Worm (Caenorhabditis elegans) whole organism, L2 larva: ENCODE measurements around the gene jun-1.

Source experiments
- aly-2 ChIP-seq: fragments of 150-350 bp; optimal IDR thresholded peaks from 2 replicates; lab custom pipeline; 2014; ENCODE audit warnings: missing biosample characterization, missing genetic modification characterization
- ama-1 ChIP-seq: fragments of 150-350 bp; optimal IDR thresholded peaks from 2 replicates; lab custom pipeline; 2018; ENCODE audit warnings: inconsistent platforms
- dmd-4 ChIP-seq: sonication (generic microtip); optimal IDR thresholded peaks from 2 replicates; lab custom pipeline; 2017; ENCODE audit warnings: missing biosample characterization, missing genetic modification characterization
- egl-27 ChIP-seq: sonication (generic microtip); optimal IDR thresholded peaks from 3 replicates; lab custom pipeline; 2017; ENCODE audit warnings: missing biosample characterization, missing genetic modification reagents, missing genetic modification characterization
- fos-1 ChIP-seq: fragments of 150-350 bp; optimal IDR thresholded peaks from 2 replicates; lab custom pipeline; 2014; ENCODE audit warnings: missing biosample characterization, missing genetic modification characterization
- gmeb-1 ChIP-seq: fragments of 150-350 bp; optimal IDR thresholded peaks from 2 replicates; lab custom pipeline; 2014; ENCODE audit warnings: missing biosample characterization, missing genetic modification characterization
- lsy-2 ChIP-seq, 2 experiments: fragments of 150-350 bp in 1 of 2; sonication (generic microtip) in 1 of 2; optimal IDR thresholded peaks; 2 replicates each; lab custom pipeline; 2014 to 2017; ENCODE audit warnings: missing biosample characterization in 2 of 2, missing genetic modification characterization in 2 of 2
- peb-1 ChIP-seq: fragments of 150-350 bp; optimal IDR thresholded peaks from 2 replicates; lab custom pipeline; 2014; ENCODE audit warnings: missing biosample characterization, missing genetic modification characterization
- skn-1 ChIP-seq: sonication (generic microtip); optimal IDR thresholded peaks from 2 replicates; lab custom pipeline; 2017; ENCODE audit warnings: missing biosample characterization, missing genetic modification characterization
- snpc-4 ChIP-seq: fragments of 150-350 bp; optimal IDR thresholded peaks from 2 replicates; lab custom pipeline; 2014; ENCODE audit warnings: missing biosample characterization, missing genetic modification characterization
- unc-39 ChIP-seq: fragments of 150-350 bp; optimal IDR thresholded peaks from 2 replicates; lab custom pipeline; 2014; ENCODE audit warnings: missing biosample characterization, missing genetic modification characterization
- unc-55 ChIP-seq: fragments of 150-350 bp; sonication (generic microtip); optimal IDR thresholded peaks from 3 replicates; lab custom pipeline; 2014; ENCODE audit warnings: missing biosample characterization, missing genetic modification reagents, missing genetic modification characterization
- ztf-11 ChIP-seq: sonication (generic microtip); optimal IDR thresholded peaks from 2 replicates; lab custom pipeline; 2017; ENCODE audit warnings: missing biosample characterization, missing genetic modification characterization
- ztf-4 ChIP-seq: fragments of 150-350 bp; optimal IDR thresholded peaks from 2 replicates; lab custom pipeline; 2014; ENCODE audit warnings: missing biosample characterization, missing genetic modification characterization

- no peak for TF ChIP-seq fos-1 (tag; lab: Kevin White, UChicago)
- peak in 1 of 2 experiments; percentile 68 for TF ChIP-seq lsy-2 (tag; optimal IDR thresholded peaks at IDR 0.05; lab: Kevin White, UChicago)
- no peak for TF ChIP-seq unc-39 (tag; lab: Kevin White, UChicago)
- no peak for TF ChIP-seq skn-1 (tag; lab: Kevin White, UChicago)
- TF ChIP-seq ztf-4 = no peak
- TF ChIP-seq unc-55 = no peak
- no peak for TF ChIP-seq snpc-4 (tag; lab: Kevin White, UChicago)
- no peak for TF ChIP-seq ztf-11 (tag; lab: Kevin White, UChicago)
- no peak for TF ChIP-seq dmd-4
- TF ChIP-seq egl-27 (tag; lab: Kevin White, UChicago) = no peak
- TF ChIP-seq peb-1 (tag; lab: Kevin White, UChicago) = no peak
- no peak for TF ChIP-seq ama-1 (lab: Kevin White, UChicago)
- TF ChIP-seq aly-2 (tag; lab: Kevin White, UChicago) = no peak
- TF ChIP-seq gmeb-1 (tag; lab: Kevin White, UChicago) = peak; percentile 76
Observed at ce11 chrII:9169450-9169960, 56.5 kb downstream of the jun-1 start, which contains the start of gene dpl-1.
